Fruit fly (Drosophila melanogaster) whole organism, embryonic: ENCODE measurements around the gene CG18810.

ENCODE experiments used
- B-H2 ChIP-seq: fragments of 200-800 bp; sonication (Bioruptor generic); optimal IDR thresholded peaks from 2 replicates; lab custom pipeline; 2018; ENCODE audit warnings: missing biosample characterization, mild to moderate bottlenecking, missing genetic modification characterization
- C15 ChIP-seq: fragments of 200-800 bp; sonication (Bioruptor generic); IDR thresholded peaks from 3 replicates; pipeline ENCODE4 v1.3.6; 2022; ENCODE audit warnings: missing biosample characterization, missing genetic modification characterization
- CG10979 ChIP-seq: fragments of 200-800 bp; sonication (Bioruptor generic); optimal IDR thresholded peaks from 2 replicates; lab custom pipeline; 2018; ENCODE audit warnings: missing biosample characterization, mild to moderate bottlenecking, missing genetic modification characterization, moderate library complexity
- CG11695 ChIP-seq: fragments of 200-800 bp; sonication (Bioruptor generic); IDR thresholded peaks from 3 replicates; pipeline ENCODE4 v1.3.6; 2022; ENCODE audit warnings: missing biosample characterization, missing genetic modification characterization
- CG11696 ChIP-seq: fragments of 200-800 bp; sonication (Bioruptor generic); IDR thresholded peaks from 2 replicates; pipeline ENCODE4 v1.3.6; 2022; ENCODE audit warnings: missing biosample characterization, missing genetic modification characterization
- CG12236 ChIP-seq: fragments of 200-800 bp; sonication (Bioruptor generic); optimal IDR thresholded peaks from 2 replicates; lab custom pipeline; 2016; ENCODE audit warnings: missing biosample characterization, missing genetic modification characterization
- CG12744 ChIP-seq: fragments of 200-800 bp; sonication (Bioruptor generic); optimal IDR thresholded peaks from 2 replicates; lab custom pipeline; 2016; ENCODE audit warnings: missing biosample characterization, missing genetic modification characterization
- CG13287 ChIP-seq: fragments of 200-800 bp; sonication (Bioruptor generic); IDR thresholded peaks from 2 replicates; pipeline ENCODE4 v1.3.6; 2022; ENCODE audit warnings: missing biosample characterization, missing genetic modification characterization; ENCODE audit not compliant: partially characterized antibody
- CG13775 ChIP-seq: fragments of 200-800 bp; sonication (Bioruptor generic); optimal IDR thresholded peaks from 3 replicates; lab custom pipeline; 2017; ENCODE audit warnings: missing biosample characterization, mild to moderate bottlenecking, missing genetic modification characterization
- CG14710 ChIP-seq: fragments of 200-800 bp; sonication (Bioruptor generic); optimal IDR thresholded peaks from 3 replicates; lab custom pipeline; 2019; ENCODE audit warnings: missing biosample characterization, mild to moderate bottlenecking, missing genetic modification characterization, moderate library complexity
- CG15269 ChIP-seq: fragments of 200-800 bp; sonication (Bioruptor generic); optimal IDR thresholded peaks from 2 replicates; lab custom pipeline; 2018; ENCODE audit warnings: missing biosample characterization, mild to moderate bottlenecking, missing genetic modification characterization, moderate library complexity
- CG16813 ChIP-seq: fragments of 200-800 bp; sonication (Bioruptor generic); IDR thresholded peaks from 3 replicates; pipeline ENCODE4 v1.3.6; 2022; ENCODE audit warnings: missing biosample characterization, missing genetic modification characterization; ENCODE audit not compliant: partially characterized antibody
- CG16863 ChIP-seq: fragments of 200-800 bp; sonication (Bioruptor generic); optimal IDR thresholded peaks from 3 replicates; lab custom pipeline; 2016; ENCODE audit warnings: missing biosample characterization, missing genetic modification characterization
- CG18262 ChIP-seq: fragments of 200-800 bp; optimal IDR thresholded peaks from 3 replicates; lab custom pipeline; 2019; ENCODE audit warnings: missing biosample characterization, mild to moderate bottlenecking, missing genetic modification characterization, moderate library complexity
- CG30020 ChIP-seq: fragments of 200-800 bp; optimal IDR thresholded peaks from 2 replicates; lab custom pipeline; 2019; ENCODE audit warnings: missing biosample characterization, mild to moderate bottlenecking, missing genetic modification characterization, moderate library complexity
- CG31388 ChIP-seq: fragments of 200-800 bp; sonication (Bioruptor generic); optimal IDR thresholded peaks from 2 replicates; lab custom pipeline; 2016; ENCODE audit warnings: missing biosample characterization, missing genetic modification characterization
- CG4854 ChIP-seq: fragments of 200-800 bp; sonication (Bioruptor generic); optimal IDR thresholded peaks from 2 replicates; lab custom pipeline; 2016; ENCODE audit warnings: missing biosample characterization, missing genetic modification characterization, inconsistent platforms
- CG7271 ChIP-seq: fragments of 200-800 bp; sonication (Bioruptor generic); optimal IDR thresholded peaks from 2 replicates; lab custom pipeline; 2018; ENCODE audit warnings: missing biosample characterization, mild to moderate bottlenecking, missing genetic modification characterization, moderate library complexity
- CG7963 ChIP-seq: fragments of 200-800 bp; sonication (Bioruptor generic); IDR thresholded peaks from 3 replicates; pipeline ENCODE4 v1.3.6; 2022; ENCODE audit warnings: missing biosample characterization, missing genetic modification characterization; ENCODE audit not compliant: partially characterized antibody
- CG8359 ChIP-seq: fragments of 200-800 bp; sonication (Bioruptor generic); optimal IDR thresholded peaks from 2 replicates; lab custom pipeline; 2017; ENCODE audit warnings: missing biosample characterization, mild to moderate bottlenecking, missing genetic modification characterization, borderline replicate concordance
- CTCF ChIP-seq: fragments of 200-800 bp; sonication (Bioruptor generic); optimal IDR thresholded peaks from 2 replicates; lab custom pipeline; 2017; ENCODE audit warnings: missing biosample characterization, mild to moderate bottlenecking, missing genetic modification characterization, moderate library complexity
- Dad ChIP-seq: fragments of 200-800 bp; sonication (Bioruptor generic); optimal IDR thresholded peaks from 3 replicates; lab custom pipeline; 2016; ENCODE audit warnings: missing biosample characterization, missing genetic modification characterization
- Dfd ChIP-seq, 2 experiments: fragments of >200 bp; optimal IDR thresholded peaks; 2 replicates each; lab custom pipeline; 2017; ENCODE audit warnings: missing biosample characterization in 2 of 2, missing genetic modification characterization in 2 of 2
- Dp ChIP-seq: fragments of 200-800 bp; sonication (Bioruptor generic); optimal IDR thresholded peaks from 2 replicates; lab custom pipeline; 2018; ENCODE audit warnings: missing biosample characterization, mild to moderate bottlenecking, missing genetic modification characterization, moderate library complexity
- Gsc ChIP-seq: fragments of 200-800 bp; sonication (Bioruptor generic); IDR thresholded peaks from 2 replicates; pipeline ENCODE4 v1.3.6; 2022; ENCODE audit warnings: missing biosample characterization, missing genetic modification characterization
- Hmx ChIP-seq: fragments of 200-800 bp; sonication (Bioruptor generic); optimal IDR thresholded peaks from 2 replicates; lab custom pipeline; 2016; ENCODE audit warnings: missing biosample characterization, missing genetic modification characterization
- Hsf ChIP-seq: fragments of 200-800 bp; sonication (Bioruptor generic); optimal IDR thresholded peaks from 3 replicates; lab custom pipeline; 2016; ENCODE audit warnings: missing biosample characterization, missing genetic modification characterization
- Nf-YC ChIP-seq: fragments of 200-800 bp; optimal IDR thresholded peaks from 3 replicates; lab custom pipeline; 2019; ENCODE audit warnings: missing biosample characterization, mild to moderate bottlenecking, missing genetic modification characterization, moderate library complexity
- Rfx ChIP-seq: fragments of 200-800 bp; sonication (Bioruptor generic); IDR thresholded peaks from 2 replicates; pipeline ENCODE4 v1.3.6; 2022; ENCODE audit warnings: missing biosample characterization, missing genetic modification characterization
- Stat92E ChIP-seq, 3 experiments: fragments of >200 bp in 2 of 3; fragments of 200-800 bp in 1 of 3; sonication (Bioruptor generic) in 1 of 3; optimal IDR thresholded peaks; 2 replicates each; lab custom pipeline; 2017 to 2019; ENCODE audit warnings: missing biosample characterization in 3 of 3, missing genetic modification characterization in 3 of 3, mild to moderate bottlenecking in 1 of 3, moderate library complexity in 1 of 3
- TFAM ChIP-seq: fragments of 200-800 bp; sonication (Bioruptor generic); optimal IDR thresholded peaks from 2 replicates; lab custom pipeline; 2017; ENCODE audit warnings: missing biosample characterization, missing genetic modification characterization, inconsistent platforms
- Xrp1 ChIP-seq: fragments of 200-800 bp; sonication (Bioruptor generic); IDR thresholded peaks from 2 replicates; pipeline ENCODE4 v1.3.6; 2022; ENCODE audit warnings: missing biosample characterization, missing genetic modification characterization
- ash1 ChIP-seq: fragments of 200-800 bp; sonication (Bioruptor generic); optimal IDR thresholded peaks from 2 replicates; lab custom pipeline; 2018; ENCODE audit warnings: missing biosample characterization, mild to moderate bottlenecking, missing genetic modification characterization
- bab2 ChIP-seq: fragments of 200-800 bp; sonication (Bioruptor generic); optimal IDR thresholded peaks from 2 replicates; lab custom pipeline; 2016; ENCODE audit warnings: missing biosample characterization, missing genetic modification characterization
- br ChIP-seq: fragments of >200 bp; optimal IDR thresholded peaks from 2 replicates; lab custom pipeline; 2017
- bsh ChIP-seq, 2 experiments: fragments of 200-800 bp; sonication (Bioruptor generic); optimal IDR thresholded peaks; 2 replicates each; lab custom pipeline; 2017 to 2018; ENCODE audit warnings: mild to moderate bottlenecking in 2 of 2, missing biosample characterization in 2 of 2, missing genetic modification characterization in 2 of 2, moderate library complexity in 1 of 2
- btn ChIP-seq: fragments of 200-800 bp; sonication (Bioruptor generic); optimal IDR thresholded peaks from 2 replicates; lab custom pipeline; 2016; ENCODE audit warnings: missing biosample characterization, missing genetic modification characterization
- fu2 ChIP-seq: fragments of 200-800 bp; sonication (Bioruptor generic); optimal IDR thresholded peaks from 2 replicates; lab custom pipeline; 2016; ENCODE audit warnings: missing biosample characterization, missing genetic modification characterization
- gcm2 ChIP-seq: fragments of 200-800 bp; sonication (Bioruptor generic); optimal IDR thresholded peaks from 2 replicates; lab custom pipeline; 2016; ENCODE audit warnings: missing biosample characterization, missing genetic modification characterization
- jigr1 ChIP-seq: fragments of 200-800 bp; sonication (Bioruptor generic); IDR thresholded peaks from 3 replicates; pipeline ENCODE4 v1.3.6; 2022; ENCODE audit warnings: missing biosample characterization, missing genetic modification characterization
- lilli ChIP-seq: fragments of 200-800 bp; sonication (Bioruptor generic); optimal IDR thresholded peaks from 3 replicates; lab custom pipeline; 2016; ENCODE audit warnings: missing biosample characterization, missing genetic modification characterization
- nerfin-1 ChIP-seq: fragments of 200-800 bp; sonication (Bioruptor generic); optimal IDR thresholded peaks from 3 replicates; lab custom pipeline; 2019; ENCODE audit warnings: missing biosample characterization, mild to moderate bottlenecking, missing genetic modification characterization, moderate library complexity
- pfk ChIP-seq: fragments of 200-800 bp; sonication (Bioruptor generic); optimal IDR thresholded peaks from 2 replicates; lab custom pipeline; 2018; ENCODE audit warnings: missing biosample characterization, mild to moderate bottlenecking, missing genetic modification characterization, moderate library complexity
- schlank ChIP-seq: fragments of 200-800 bp; sonication (Bioruptor generic); optimal IDR thresholded peaks from 2 replicates; lab custom pipeline; 2018; ENCODE audit warnings: missing biosample characterization, mild to moderate bottlenecking, missing genetic modification characterization
- sim ChIP-seq: fragments of 200-800 bp; sonication (Bioruptor generic); IDR thresholded peaks from 2 replicates; pipeline ENCODE4 v1.3.6; 2022; ENCODE audit warnings: missing biosample characterization, missing genetic modification characterization
- sob ChIP-seq: fragments of 200-800 bp; sonication (Bioruptor generic); IDR thresholded peaks from 2 replicates; pipeline ENCODE4 v1.3.6; 2022; ENCODE audit warnings: missing biosample characterization, missing genetic modification characterization
- stwl ChIP-seq: fragments of 200-800 bp; sonication (Bioruptor generic); optimal IDR thresholded peaks from 3 replicates; lab custom pipeline; 2018; ENCODE audit warnings: missing biosample characterization, mild to moderate bottlenecking, missing genetic modification characterization, moderate library complexity
- vfl ChIP-seq: fragments of 200-800 bp; sonication (Bioruptor generic); optimal IDR thresholded peaks from 2 replicates; lab custom pipeline; 2016; ENCODE audit warnings: missing biosample characterization, missing genetic modification characterization
- zen2 ChIP-seq: fragments of 200-800 bp; sonication (Bioruptor generic); IDR thresholded peaks from 3 replicates; pipeline ENCODE4 v1.3.6; 2022; ENCODE audit warnings: missing biosample characterization, missing genetic modification characterization; ENCODE audit not compliant: partially characterized antibody
- zfh1 ChIP-seq: fragments of 200-800 bp; sonication (Bioruptor generic); IDR thresholded peaks from 3 replicates; pipeline ENCODE4 v1.3.6; 2022; ENCODE audit warnings: missing biosample characterization, missing genetic modification characterization
- zfh2 ChIP-seq: fragments of 200-800 bp; sonication (Bioruptor generic); optimal IDR thresholded peaks from 2 replicates; lab custom pipeline; 2016; ENCODE audit warnings: missing biosample characterization, missing genetic modification characterization

Gene CG18810

DNA sequence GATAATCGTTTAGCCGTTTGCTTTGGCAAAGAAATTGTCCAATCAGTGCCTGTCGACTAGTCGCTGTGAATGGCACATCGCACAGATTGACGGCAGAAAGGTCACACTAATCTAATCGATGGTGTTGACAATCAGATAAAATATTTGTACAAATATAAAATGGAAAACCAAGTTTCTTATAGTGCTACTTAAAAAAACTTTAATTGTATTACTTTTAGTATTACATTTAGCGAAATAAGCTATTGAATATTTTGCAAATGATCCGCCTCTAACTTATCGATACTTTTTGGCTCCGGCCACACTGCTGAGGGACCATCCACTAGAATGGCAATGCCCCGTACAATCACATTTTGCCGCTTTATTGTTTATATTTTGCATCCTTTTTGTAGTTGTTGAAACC is 7.4 kb downstream of the CG18810 start, which contains the start of the genes brun and CG2614 (continued):
- no peak for TF ChIP-seq nerfin-1 (tag; lab: Kevin White, UChicago)
- TF ChIP-seq CG30020 (tag; lab: Kevin White, UChicago) = peak; percentile 61
- peak; percentile 18 for TF ChIP-seq CG12744
- peak; percentile 84 for TF ChIP-seq CG13775 (GFP tag; lab: Kevin White, UChicago)
- no peak for TF ChIP-seq CG7271
- peak; percentile 49; the same call in 1 of the 3 replicates for TF ChIP-seq CG7963 (GFP tag; lab: Robert Waterston, UW)
- TF ChIP-seq TFAM (GFP tag; lab: Kevin White, UChicago) = no peak
- TF ChIP-seq CG13287 (GFP tag; lab: Robert Waterston, UW) = peak; percentile 96
- peak; percentile 86 for TF ChIP-seq lilli (GFP tag; lab: Kevin White, UChicago)
- peak; percentile 65; the same call in 2 of the 3 replicates for TF ChIP-seq zfh1 (GFP tag; lab: Robert Waterston, UW)
- TF ChIP-seq schlank (tag; lab: Kevin White, UChicago) = no peak
- TF ChIP-seq CG12236 = no peak
- peak; percentile 53 for TF ChIP-seq CG16863 (GFP tag; lab: Kevin White, UChicago)
- no peak for TF ChIP-seq CG18262
- TF ChIP-seq gcm2 (GFP tag; lab: Kevin White, UChicago) = peak; percentile 32
- peak; percentile 75 for TF ChIP-seq bab2 (GFP tag; lab: Kevin White, UChicago)
- no peak for TF ChIP-seq pfk (GFP tag; lab: Kevin White, UChicago)
- TF ChIP-seq Dp (GFP tag; lab: Kevin White, UChicago) = peak; percentile 24
- TF ChIP-seq Dfd (GFP tag; optimal IDR thresholded peaks at IDR 0.05; lab: Kevin White, UChicago) = no peak
- TF ChIP-seq jigr1 (GFP tag; lab: Robert Waterston, UW) = no peak
- TF ChIP-seq B-H2 (GFP tag; lab: Kevin White, UChicago) = no peak
- TF ChIP-seq sim (GFP tag; lab: Robert Waterston, UW) = no peak
- TF ChIP-seq CG31388 = peak; percentile 9
- TF ChIP-seq Hmx (GFP tag; lab: Kevin White, UChicago) = no peak
- TF ChIP-seq stwl = peak; percentile 55
- no peak for TF ChIP-seq ash1 (GFP tag; lab: Kevin White, UChicago)
- peak in 1 of 3 experiments; percentile 53 for TF ChIP-seq Stat92E (GFP tag; optimal IDR thresholded peaks at IDR 0.05; lab: Kevin White, UChicago)
- TF ChIP-seq CG14710 (tag; lab: Kevin White, UChicago) = peak; percentile 86
- TF ChIP-seq vfl = peak; percentile 78
- TF ChIP-seq CG16813 (GFP tag; lab: Robert Waterston, UW) = peak; percentile 94
- 0 out of 3 replicates have a peak, but pooled peaks have one; percentile 52 for TF ChIP-seq C15 (GFP tag; lab: Robert Waterston, UW)
- no peak for TF ChIP-seq btn (GFP tag; lab: Kevin White, UChicago)
- TF ChIP-seq CG11696 (GFP tag; lab: Robert Waterston, UW) = no peak
- TF ChIP-seq CG15269 (tag; lab: Kevin White, UChicago) = no peak
- peak; percentile 84 for TF ChIP-seq zfh2 (GFP tag; lab: Kevin White, UChicago)
- TF ChIP-seq zen2 (GFP tag; lab: Robert Waterston, UW) = peak; percentile 59; the same call in 1 of the 3 replicates
- TF ChIP-seq br = no peak
- TF ChIP-seq CG4854 = peak; percentile 58
- TF ChIP-seq CTCF (GFP tag; lab: Kevin White, UChicago) = no peak
- TF ChIP-seq bsh (GFP tag; optimal IDR thresholded peaks at IDR 0.05; lab: Kevin White, UChicago) = peak in 1 of 2 experiments; percentile 57
- TF ChIP-seq fu2 (GFP tag; lab: Kevin White, UChicago) = peak; percentile 57
- no peak for TF ChIP-seq Gsc
- TF ChIP-seq Dad (GFP tag; lab: Kevin White, UChicago) = peak; percentile 74
- TF ChIP-seq CG11695 (GFP tag; lab: Robert Waterston, UW) = 0 out of 3 replicates have a peak, but pooled peaks have one; percentile 46
- TF ChIP-seq Hsf = peak; percentile 79
- peak; percentile 87 for TF ChIP-seq Nf-YC
- peak; percentile 85 for TF ChIP-seq sob (GFP tag; lab: Robert Waterston, UW)
- TF ChIP-seq CG8359 (GFP tag; lab: Kevin White, UChicago) = no peak
- TF ChIP-seq Rfx (GFP tag; lab: Robert Waterston, UW) = peak; percentile 77; the same call in 1 of the 2 replicates
- peak; percentile 69 for TF ChIP-seq Xrp1
- peak; percentile 44 for TF ChIP-seq CG10979 (tag; lab: Kevin White, UChicago)
